Fruit fly (Drosophila melanogaster): ENCODE measurements around the gene CG34150.

The CG34150 gene

DNA sequence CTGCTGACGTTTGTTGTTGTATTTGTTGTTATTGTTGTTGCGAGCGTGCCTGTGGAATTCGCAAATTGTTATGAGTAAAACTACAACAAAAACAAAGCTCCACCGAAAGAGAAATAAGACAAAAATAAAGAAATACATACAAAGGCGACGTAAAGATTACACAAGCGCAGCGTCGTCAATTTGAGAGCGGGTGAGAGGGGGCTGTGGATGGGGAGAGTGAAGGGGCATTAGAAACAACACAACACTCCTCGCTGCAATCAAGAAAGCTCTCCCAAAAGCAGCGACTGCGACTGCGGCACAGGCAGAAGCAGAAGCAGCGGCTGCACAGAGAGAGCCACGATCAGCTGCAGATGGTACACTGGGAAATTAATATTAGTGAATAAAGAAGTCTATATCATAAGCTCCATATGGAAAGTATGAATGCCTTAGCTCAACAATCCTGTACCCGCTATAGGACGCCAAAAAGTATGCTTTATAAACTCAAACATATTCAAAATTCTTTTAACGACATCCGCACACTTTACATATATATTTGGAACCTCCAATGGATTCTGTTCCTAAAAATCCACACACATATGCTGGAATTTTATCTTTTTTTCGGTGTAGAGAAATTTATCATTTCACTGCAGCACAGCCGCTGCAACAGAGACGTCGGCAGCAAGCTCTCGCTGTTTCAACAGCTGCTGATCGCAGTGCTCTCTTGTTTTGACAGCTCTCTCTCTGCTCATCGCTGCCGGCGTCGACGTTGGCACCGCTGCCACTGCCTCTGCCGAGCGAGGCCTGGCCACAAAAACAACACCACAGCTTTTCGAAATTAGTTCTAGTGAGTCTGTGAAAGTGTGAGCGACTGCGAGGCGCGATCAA is 45.3 kb upstream of the CG34150 start, which contains the start of gene CG13631 (continued):
- TF ChIP-seq achi (GFP tag; optimal IDR thresholded peaks at IDR 0.05) (peak; percentile 97), CG7368 (GFP tag; optimal IDR thresholded peaks at IDR 0.05) (peak; percentile 93), CG34406 (GFP tag; optimal IDR thresholded peaks at IDR 0.05) (peak; percentile 96), CG6276 (GFP tag; optimal IDR thresholded peaks at IDR 0.05) (peak; percentile 99), CG8632 (GFP tag; optimal IDR thresholded peaks at IDR 0.05) (peak; percentile 94), acj6 (GFP tag; optimal IDR thresholded peaks at IDR 0.05) (peak; percentile 98), Blimp-1 (GFP tag; optimal IDR thresholded peaks at IDR 0.05) (peak; percentile 81), CG3032 (tag; optimal IDR thresholded peaks at IDR 0.05) (peak; percentile 87), lz (GFP tag; optimal IDR thresholded peaks at IDR 0.05) (peak; percentile 98), salr (GFP tag; optimal IDR thresholded peaks at IDR 0.05) (peak; percentile 70 to 99)

DNA sequence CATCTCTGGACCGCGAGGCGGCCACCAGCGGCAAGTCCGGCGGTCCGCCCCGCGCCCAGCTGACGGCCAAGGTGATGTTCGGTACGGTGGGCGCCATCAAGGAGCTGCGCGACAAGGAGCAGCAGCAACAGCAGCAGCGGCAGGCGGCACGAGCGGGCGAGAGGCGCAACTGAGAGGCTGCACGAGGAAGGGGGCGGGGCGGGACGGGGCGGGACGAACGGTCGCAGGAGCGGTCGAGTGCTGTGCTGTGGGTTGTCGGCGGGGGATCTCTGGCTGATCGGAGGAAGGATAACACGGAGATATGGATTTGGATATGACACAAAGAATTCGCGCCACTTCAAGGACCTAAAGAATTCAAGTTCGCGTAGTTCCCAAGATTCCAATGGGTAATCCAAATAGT is 44.5 kb upstream of the CG34150 start:
- no peak for TF ChIP-seq topi (GFP tag; optimal IDR thresholded peaks at IDR 0.05)
- TF ChIP-seq CG6792 (GFP tag; optimal IDR thresholded peaks at IDR 0.05), result no peak
- no peak for TF ChIP-seq OdsH (GFP tag; optimal IDR thresholded peaks at IDR 0.05)
- no peak for TF ChIP-seq Hr4 (GFP tag; optimal IDR thresholded peaks at IDR 0.05)
- TF ChIP-seq CG11762 (GFP tag; optimal IDR thresholded peaks at IDR 0.05; ENCODE audit: insufficient read depth), result no peak

DNA sequence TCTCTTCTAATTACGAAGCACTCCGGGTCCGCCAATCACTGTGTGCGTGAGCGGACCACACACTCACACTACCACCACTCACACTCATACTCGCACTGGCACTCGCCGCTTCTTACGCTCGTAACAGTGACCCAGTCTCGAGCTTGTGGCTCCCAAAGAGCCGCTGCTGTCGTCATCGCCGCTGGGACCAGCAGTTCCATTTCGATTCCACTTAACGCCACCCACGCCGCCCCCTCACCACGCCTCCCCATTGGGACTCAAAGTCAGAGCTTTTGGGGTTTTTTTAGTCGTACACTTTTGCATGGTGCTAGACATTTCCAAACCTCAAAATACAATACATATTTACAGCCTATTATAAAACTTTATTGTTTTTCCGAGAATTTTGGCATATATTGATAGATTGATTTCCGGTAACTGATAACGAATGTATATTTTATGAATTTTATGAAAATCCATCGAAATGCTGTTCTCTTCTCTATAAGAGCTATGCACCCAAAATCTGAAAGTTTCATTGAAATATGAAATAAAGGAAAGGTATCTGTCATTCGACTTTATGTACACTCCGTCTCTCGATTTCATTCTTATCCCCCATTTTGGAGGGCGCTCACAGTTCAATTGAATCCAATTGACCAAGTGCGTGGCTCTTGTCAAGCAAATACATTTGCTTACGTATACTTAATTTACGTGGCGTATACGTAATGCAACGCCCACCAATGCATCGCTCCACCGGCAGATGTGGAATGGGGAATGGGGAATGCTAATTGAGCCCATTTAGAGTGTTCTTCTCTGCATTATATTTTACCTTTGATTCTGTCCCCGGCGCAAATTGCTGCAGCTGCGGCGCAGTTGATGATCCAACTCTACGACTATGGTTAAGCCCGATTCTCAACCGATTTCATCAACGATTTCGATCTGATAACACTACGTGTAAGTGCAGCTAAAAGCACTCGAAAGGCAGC is 42.5 kb upstream of the CG34150 start, which contains the start of gene CG42331:
Gene CG42331, plus strand, starts transcription at position 909 of the 959 bp plus-strand sequence.
- peak; percentile 9 for TF ChIP-seq fkh (GFP tag; optimal IDR thresholded peaks at IDR 0.05)
- no peak for TF ChIP-seq salr (GFP tag; optimal IDR thresholded peaks at IDR 0.05)
- peak; percentile 3 for TF ChIP-seq Smox (GFP tag; optimal IDR thresholded peaks at IDR 0.05)
- TF ChIP-seq esn (GFP tag; optimal IDR thresholded peaks at IDR 0.05), result peak; percentile 42
- TF ChIP-seq svp (GFP tag), result peak; percentile 91
- no peak for TF ChIP-seq dsx (GFP tag; optimal IDR thresholded peaks at IDR 0.05; ENCODE audit: poor library complexity, severe bottlenecking)
- no peak for TF ChIP-seq dac (GFP tag; optimal IDR thresholded peaks at IDR 0.05)
- TF ChIP-seq topi (GFP tag; optimal IDR thresholded peaks at IDR 0.05), result peak; percentile 15
- TF ChIP-seq CG6792 (GFP tag; optimal IDR thresholded peaks at IDR 0.05), result peak; percentile 15
- 0 out of 3 replicates have a peak, but pooled peaks have one; percentile 19 for TF ChIP-seq CG6163 (GFP tag; IDR thresholded peaks at IDR 0.05)
- TF ChIP-seq Hr39 (GFP tag; optimal IDR thresholded peaks at IDR 0.05), result peak; percentile 3
- TF ChIP-seq net (GFP tag; optimal IDR thresholded peaks at IDR 0.05), result no peak
- peak; percentile 15 for TF ChIP-seq OdsH (GFP tag; optimal IDR thresholded peaks at IDR 0.05)
- TF ChIP-seq CG11902 (GFP tag; optimal IDR thresholded peaks at IDR 0.05), result no peak
- peak; percentile 11 for TF ChIP-seq Met (GFP tag; optimal IDR thresholded peaks at IDR 0.05)
- 0 out of 3 replicates have a peak, but pooled peaks have one; percentile 12 for TF ChIP-seq eg (GFP tag; IDR thresholded peaks at IDR 0.05)
- no peak for TF ChIP-seq CG3919 (GFP tag; optimal IDR thresholded peaks at IDR 0.05)
- peak; percentile 18 for TF ChIP-seq achi (GFP tag; optimal IDR thresholded peaks at IDR 0.05)
- peak; percentile 18 for TF ChIP-seq lz (GFP tag; optimal IDR thresholded peaks at IDR 0.05)
- peak; percentile 14 for TF ChIP-seq CG32006 (GFP tag; optimal IDR thresholded peaks at IDR 0.05)
- peak; percentile 10 for TF ChIP-seq Sox102F (GFP tag; optimal IDR thresholded peaks at IDR 0.05)
- 0 out of 2 replicates have a peak, but pooled peaks have one; percentile 13 for TF ChIP-seq CG15336 (GFP tag; IDR thresholded peaks at IDR 0.05)
- no peak for TF ChIP-seq CG6808 (GFP tag; optimal IDR thresholded peaks at IDR 0.05)
- TF ChIP-seq Hr4 (GFP tag; optimal IDR thresholded peaks at IDR 0.05), result peak; percentile 12
